Worm (Caenorhabditis elegans) whole organism, L1 larva: ENCODE results near the gene T26E4.4.
"Not testable (repeated sequence)": the region's sequence is repeated elsewhere in the genome, so short reads cannot be mapped to it uniquely, and the experiment has no call there.

Experiments
- ama-1 ChIP-seq: fragments of 150-350 bp; optimal IDR thresholded peaks from 2 replicates; lab custom pipeline; 2014
- egl-27 ChIP-seq, 2 experiments: fragments of 150-350 bp in 1 of 2; sonication (generic microtip); optimal IDR thresholded peaks; 3 replicates each; lab custom pipeline; 2017 to 2018; ENCODE audit warnings: missing biosample characterization in 2 of 2, missing genetic modification characterization in 2 of 2, missing genetic modification reagents in 2 of 2
- jun-1 ChIP-seq: fragments of 150-350 bp; optimal IDR thresholded peaks from 2 replicates; lab custom pipeline; 2014; ENCODE audit warnings: missing biosample characterization, missing genetic modification reagents, missing genetic modification characterization
- lin-35 ChIP-seq, 2 experiments: fragments of 150-350 bp; optimal IDR thresholded peaks; 2 replicates each; lab custom pipeline; 2014; ENCODE audit warnings: missing biosample characterization in 2 of 2, missing genetic modification characterization in 2 of 2, missing genetic modification reagents in 2 of 2
- lin-39 ChIP-seq: fragments of 150-350 bp; optimal IDR thresholded peaks from 2 replicates; lab custom pipeline; 2014; ENCODE audit warnings: missing biosample characterization, missing genetic modification reagents, missing genetic modification characterization
- lsy-2 ChIP-seq, 2 experiments: fragments of 150-350 bp; optimal IDR thresholded peaks; 2 replicates each; lab custom pipeline; 2014; ENCODE audit warnings: missing biosample characterization in 2 of 2, missing genetic modification characterization in 2 of 2
- nhr-12 ChIP-seq: sonication (generic microtip); optimal IDR thresholded peaks from 2 replicates; lab custom pipeline; 2017; ENCODE audit warnings: missing biosample characterization, missing genetic modification characterization
- unc-30 ChIP-seq: sonication (generic microtip); optimal IDR thresholded peaks from 2 replicates; lab custom pipeline; 2017; ENCODE audit warnings: missing biosample characterization, missing genetic modification characterization

DNA sequence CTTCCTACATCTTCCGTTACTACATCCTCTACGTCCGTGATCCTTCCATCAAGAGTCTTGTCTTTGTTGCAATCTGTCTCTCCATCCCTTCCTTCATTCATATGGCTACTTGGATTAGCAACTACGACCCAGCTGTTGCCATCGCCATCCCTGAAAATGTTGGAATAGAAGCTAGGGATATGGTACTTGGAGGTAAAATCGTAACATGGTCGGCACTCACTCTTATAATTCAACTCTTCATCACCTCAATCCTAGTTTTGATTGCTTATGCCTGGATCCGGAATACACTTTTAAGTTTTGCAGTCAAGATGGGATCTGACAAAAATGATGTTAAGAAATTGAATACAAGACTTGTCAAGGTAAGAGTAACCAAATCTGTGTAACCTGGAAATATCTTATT is 11.4 kb upstream of the T26E4.4 start, which contains the start of gene T26E4.18:
- not testable (repeated sequence) for TF ChIP-seq unc-30 (tag; lab: Kevin White, UChicago); lin-35 (GFP tag; optimal IDR thresholded peaks at IDR 0.05; lab: Kevin White, UChicago); lsy-2 (tag; optimal IDR thresholded peaks at IDR 0.05; lab: Kevin White, UChicago); jun-1 (tag; lab: Kevin White, UChicago); egl-27 (tag; optimal IDR thresholded peaks at IDR 0.05; lab: Kevin White, UChicago); lin-39 (tag; lab: Kevin White, UChicago); nhr-12 (tag; lab: Kevin White, UChicago); ama-1 (lab: Kevin White, UChicago)
